Worm (Caenorhabditis elegans) whole organism, early embryonic: ENCODE data around the gene F56C9.3.

Experiments used
- B0310.2 ChIP-seq: sonication (generic microtip); optimal IDR thresholded peaks from 2 replicates; lab custom pipeline; 2016; ENCODE audit warnings: mild to moderate bottlenecking, missing genetic modification characterization, missing compliant biosample characterization
- F13C5.2 ChIP-seq: sonication (generic microtip); optimal IDR thresholded peaks from 2 replicates; lab custom pipeline; 2017; ENCODE audit warnings: mild to moderate bottlenecking, missing genetic modification characterization, inconsistent platforms, missing compliant biosample characterization
- aly-1 ChIP-seq: sonication (generic microtip); optimal IDR thresholded peaks from 2 replicates; lab custom pipeline; 2016; ENCODE audit warnings: missing genetic modification characterization, missing compliant biosample characterization
- ama-1 ChIP-seq: fragments of 150-350 bp; optimal IDR thresholded peaks from 2 replicates; lab custom pipeline; 2014
- ceh-13 ChIP-seq: fragments of 200-800 bp; sonication (Bioruptor generic); optimal IDR thresholded peaks from 2 replicates; lab custom pipeline; 2018; ENCODE audit warnings: mild to moderate bottlenecking, missing genetic modification characterization, missing compliant biosample characterization
- ceh-36 ChIP-seq: sonication (generic microtip); optimal IDR thresholded peaks from 2 replicates; lab custom pipeline; 2016; ENCODE audit warnings: missing genetic modification characterization, inconsistent platforms, missing compliant biosample characterization
- ets-7 ChIP-seq: sonication (generic microtip); optimal IDR thresholded peaks from 2 replicates; lab custom pipeline; 2016; ENCODE audit warnings: missing genotype, missing genetic modification characterization, missing compliant biosample characterization
- flt-1 ChIP-seq: fragments of 200-800 bp; sonication (Bioruptor generic); IDR thresholded peaks from 2 replicates; pipeline ENCODE4 v1.3.6; 2022; ENCODE audit warnings: missing genetic modification characterization, missing compliant biosample characterization
- hmbx-1 ChIP-seq: sonication (generic microtip); optimal IDR thresholded peaks from 2 replicates; lab custom pipeline; 2016; ENCODE audit warnings: mild to moderate bottlenecking, missing genetic modification characterization, missing compliant biosample characterization
- hmg-4 ChIP-seq: fragments of 200-800 bp; sonication (Bioruptor generic); optimal IDR thresholded peaks from 2 replicates; lab custom pipeline; 2018; ENCODE audit warnings: mild to moderate bottlenecking, missing genetic modification characterization, missing compliant biosample characterization
- hnd-1 ChIP-seq: sonication (generic microtip); optimal IDR thresholded peaks from 2 replicates; lab custom pipeline; 2016; ENCODE audit warnings: missing genetic modification characterization, missing compliant biosample characterization
- pes-1 ChIP-seq: fragments of 200-800 bp; sonication (Bioruptor generic); IDR thresholded peaks from 2 replicates; pipeline ENCODE4 v1.3.6; 2022; ENCODE audit warnings: missing genetic modification reagents, missing genetic modification characterization, missing compliant biosample characterization
- scrt-1 ChIP-seq: fragments of 200-800 bp; sonication (Bioruptor generic); IDR thresholded peaks from 2 replicates; pipeline ENCODE4 v1.3.6; 2022; ENCODE audit warnings: missing genetic modification characterization, missing compliant biosample characterization
- sea-1 ChIP-seq: fragments of 200-800 bp; sonication (Bioruptor generic); conservative IDR thresholded peaks from 2 replicates; pipeline ENCODE4 v1.3.6; 2022; ENCODE audit warnings: missing genetic modification characterization, missing compliant biosample characterization
- tbx-11 ChIP-seq: fragments of 200-800 bp; sonication (Bioruptor generic); IDR thresholded peaks from 2 replicates; pipeline ENCODE4 v1.3.6; 2022; ENCODE audit warnings: missing genetic modification characterization, missing compliant biosample characterization
- tbx-37 ChIP-seq: fragments of 200-800 bp; sonication (Bioruptor generic); conservative IDR thresholded peaks from 2 replicates; pipeline ENCODE4 v1.3.6; 2022; ENCODE audit warnings: missing genetic modification reagents, missing genetic modification characterization, missing compliant biosample characterization
- tra-4 ChIP-seq: sonication (generic microtip); optimal IDR thresholded peaks from 2 replicates; lab custom pipeline; 2017; ENCODE audit warnings: missing genetic modification characterization, missing compliant biosample characterization

Gene F56C9.3

DNA sequence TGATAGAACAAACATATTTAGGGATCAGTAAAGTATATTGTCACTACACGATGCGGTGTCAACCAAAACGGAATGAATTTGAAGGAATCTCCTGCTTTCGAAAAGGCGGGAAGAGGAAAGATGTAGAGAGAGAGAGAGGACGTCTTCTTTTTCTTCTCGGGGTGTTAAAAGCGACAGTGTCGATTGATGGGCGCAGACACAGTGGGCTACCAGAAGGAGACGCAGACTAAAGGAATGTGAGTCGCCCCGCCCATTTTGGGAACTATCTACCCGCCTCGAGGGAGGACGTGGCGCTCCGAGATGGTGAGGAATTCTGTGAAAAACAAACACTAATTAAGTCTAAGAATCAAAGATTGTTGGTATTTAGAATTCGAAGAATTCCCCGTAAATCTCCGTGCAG is 11.6 kb upstream of the F56C9.3 start, which contains the start of the genes B0361.14 and B0361.9:
Gene B0361.14, minus strand, starts transcription at position 66 of the 400 bp plus-strand sequence.
Gene B0361.9, minus strand, starts transcription at position 166 of the 400 bp plus-strand sequence.
- TF ChIP-seq hnd-1 (tag; lab: Kevin White, UChicago) (no peak), B0310.2 (no peak), pes-1 (GFP tag; lab: Robert Waterston, UW) (no peak), tbx-11 (no peak), ceh-36 (tag; lab: Kevin White, UChicago) (no peak), flt-1 (no peak), aly-1 (tag; lab: Kevin White, UChicago) (no peak), F13C5.2 (tag; lab: Kevin White, UChicago) (no peak), hmbx-1 (tag; lab: Kevin White, UChicago) (no peak), tra-4 (tag; lab: Kevin White, UChicago) (no peak), ama-1 (lab: Kevin White, UChicago) (no peak), ets-7 (no peak), sea-1 (GFP tag; lab: Robert Waterston, UW) (no peak), ceh-13 (GFP tag; lab: Kevin White, UChicago) (no peak), hmg-4 (GFP tag; lab: Kevin White, UChicago) (no peak), tbx-37 (GFP tag; lab: Robert Waterston, UW) (no peak), scrt-1 (GFP tag; lab: Robert Waterston, UW) (no peak)

DNA sequence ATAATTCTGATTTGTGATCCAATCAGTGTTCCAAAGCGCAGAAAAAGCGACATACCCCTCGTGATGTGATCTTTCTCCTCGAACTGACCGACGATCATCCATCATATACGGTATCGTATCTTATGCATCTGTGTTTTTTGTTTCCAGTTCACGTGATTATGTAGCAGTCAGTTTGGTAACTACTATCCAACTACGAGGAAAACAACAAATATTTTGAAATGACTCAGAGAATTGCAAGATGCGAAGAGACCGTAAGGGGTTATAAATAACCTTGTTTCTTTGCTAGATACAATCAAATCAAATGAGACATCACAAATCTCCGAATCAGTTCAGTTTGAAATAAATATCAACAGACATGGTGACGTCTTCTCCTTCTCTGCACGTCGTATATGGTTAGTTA is 10.9 kb upstream of the F56C9.3 start:
- TF ChIP-seq scrt-1 (GFP tag; lab: Robert Waterston, UW) (no peak), aly-1 (tag; lab: Kevin White, UChicago) (no peak), ceh-13 (GFP tag; lab: Kevin White, UChicago) (no peak), sea-1 (GFP tag; lab: Robert Waterston, UW) (no peak), hmg-4 (GFP tag; lab: Kevin White, UChicago) (no peak), B0310.2 (no peak), hmbx-1 (tag; lab: Kevin White, UChicago) (no peak), F13C5.2 (tag; lab: Kevin White, UChicago) (no peak), pes-1 (GFP tag; lab: Robert Waterston, UW) (no peak), ets-7 (no peak), tbx-37 (GFP tag; lab: Robert Waterston, UW) (no peak), flt-1 (no peak), tbx-11 (no peak), ama-1 (lab: Kevin White, UChicago) (no peak), tra-4 (tag; lab: Kevin White, UChicago) (no peak), hnd-1 (tag; lab: Kevin White, UChicago) (no peak), ceh-36 (tag; lab: Kevin White, UChicago) (no peak)

DNA sequence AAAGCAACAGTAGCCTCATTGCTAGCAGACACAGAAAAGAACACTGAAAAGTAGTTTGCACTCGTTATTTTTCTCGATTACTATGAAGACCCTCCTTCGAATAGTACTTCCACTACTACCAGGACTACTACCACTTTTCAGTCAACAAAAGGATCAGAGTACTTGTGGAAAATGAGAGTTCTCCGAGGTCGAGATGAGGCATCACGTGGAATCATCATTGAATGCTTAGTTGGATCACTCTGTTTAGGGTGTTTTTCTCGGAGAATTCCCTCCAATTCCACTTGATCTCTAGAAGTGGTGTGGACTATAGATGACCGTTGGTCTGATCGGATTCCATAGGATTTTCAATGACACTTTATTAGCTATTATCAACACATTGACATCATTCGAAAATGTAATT is 10.3 kb upstream of the F56C9.3 start:
- TF ChIP-seq hmg-4 (GFP tag; lab: Kevin White, UChicago) (no peak), tbx-37 (GFP tag; lab: Robert Waterston, UW) (no peak), hmbx-1 (tag; lab: Kevin White, UChicago) (no peak), pes-1 (GFP tag; lab: Robert Waterston, UW) (no peak), ceh-13 (GFP tag; lab: Kevin White, UChicago) (no peak), F13C5.2 (tag; lab: Kevin White, UChicago) (no peak), ets-7 (no peak), ama-1 (lab: Kevin White, UChicago) (no peak)

DNA sequence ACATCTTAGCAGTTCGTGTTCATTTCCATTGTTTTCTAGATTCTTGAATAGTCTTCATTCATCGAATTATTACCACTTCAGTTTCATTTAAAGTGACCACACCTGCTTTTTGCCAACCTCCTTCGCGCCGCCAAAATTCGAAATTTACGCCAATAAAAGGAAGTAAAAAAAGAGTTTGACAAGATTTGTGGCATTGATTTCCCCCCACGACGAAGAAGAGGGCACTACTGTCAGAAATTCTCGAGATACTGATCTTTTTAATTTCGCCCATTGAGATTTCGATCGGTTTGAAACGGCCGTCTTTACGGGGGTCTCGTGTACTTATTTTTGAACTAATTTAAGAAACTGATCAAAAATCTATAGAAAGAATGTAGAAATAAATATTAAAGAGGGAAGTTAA is 9.4 kb upstream of the F56C9.3 start:
- TF ChIP-seq F13C5.2 (tag; lab: Kevin White, UChicago) (no peak), hmbx-1 (tag; lab: Kevin White, UChicago) (no peak), ceh-13 (GFP tag; lab: Kevin White, UChicago) (no peak), ceh-36 (tag; lab: Kevin White, UChicago) (no peak), pes-1 (GFP tag; lab: Robert Waterston, UW) (no peak), B0310.2 (no peak), aly-1 (tag; lab: Kevin White, UChicago) (no peak), scrt-1 (GFP tag; lab: Robert Waterston, UW) (no peak), tbx-37 (GFP tag; lab: Robert Waterston, UW) (no peak), sea-1 (GFP tag; lab: Robert Waterston, UW) (no peak), tbx-11 (no peak), flt-1 (no peak), hmg-4 (GFP tag; lab: Kevin White, UChicago) (no peak), ama-1 (lab: Kevin White, UChicago) (no peak), ets-7 (no peak), hnd-1 (tag; lab: Kevin White, UChicago) (no peak), tra-4 (tag; lab: Kevin White, UChicago) (no peak)

DNA sequence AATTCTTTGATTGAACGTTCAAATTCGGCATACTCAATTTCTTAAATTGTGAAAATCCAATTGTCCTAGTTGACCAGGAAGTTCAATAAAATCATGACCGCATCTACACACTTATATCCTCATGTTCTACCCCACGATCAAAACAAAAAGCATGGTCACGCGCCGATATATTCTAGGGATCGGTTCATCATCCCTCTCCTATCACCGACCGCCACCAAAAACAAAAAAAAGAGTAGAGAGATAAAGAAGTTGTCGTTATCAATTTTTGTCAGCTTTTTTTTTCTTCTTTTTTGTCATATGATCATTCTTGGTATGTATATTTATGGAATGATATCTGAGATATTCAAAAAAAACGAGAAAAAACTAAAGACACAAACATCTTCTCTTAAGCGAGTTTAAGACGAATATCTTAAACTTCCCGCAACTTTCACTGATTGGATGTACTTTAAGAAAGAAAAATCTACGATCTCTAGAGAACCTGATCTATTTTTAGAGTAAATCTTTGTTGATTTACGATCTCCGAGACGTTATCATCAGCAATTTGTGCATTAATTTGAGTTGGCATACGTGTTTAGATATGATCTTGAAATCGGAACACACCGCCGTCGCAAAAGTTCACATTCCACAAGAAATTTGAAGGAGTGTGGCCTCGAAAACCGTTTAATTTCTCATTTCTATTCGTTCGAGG is 6.0 kb upstream of the F56C9.3 start:
- no peak for TF ChIP-seq tra-4 (tag; lab: Kevin White, UChicago)
- no peak for TF ChIP-seq ama-1 (lab: Kevin White, UChicago)
- TF ChIP-seq aly-1 (tag; lab: Kevin White, UChicago), result no peak
- TF ChIP-seq ceh-36 (tag; lab: Kevin White, UChicago), result no peak
- no peak for TF ChIP-seq tbx-37 (GFP tag; lab: Robert Waterston, UW)

DNA sequence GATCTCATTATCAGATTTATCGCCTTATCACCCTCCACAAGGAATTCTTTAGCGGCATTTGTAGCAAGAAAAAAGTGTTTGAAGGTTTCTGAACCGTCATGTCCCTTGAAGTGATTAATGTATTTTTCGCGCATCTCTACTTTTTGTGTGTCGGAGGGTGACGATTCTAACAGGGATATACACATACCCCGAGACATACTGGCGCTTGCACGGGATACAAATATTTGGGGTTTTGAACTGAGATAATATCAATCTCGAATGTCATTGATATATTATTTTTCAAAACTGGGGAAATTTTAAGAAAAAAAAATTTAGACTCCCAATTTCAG is 5.5 kb upstream of the F56C9.3 start:
- no peak for TF ChIP-seq ets-7
- no peak for TF ChIP-seq tbx-11
- TF ChIP-seq tbx-37 (GFP tag; lab: Robert Waterston, UW), result no peak
- TF ChIP-seq tra-4 (tag; lab: Kevin White, UChicago), result no peak
- no peak for TF ChIP-seq ceh-13 (GFP tag; lab: Kevin White, UChicago)
- TF ChIP-seq flt-1, result no peak
- TF ChIP-seq pes-1 (GFP tag; lab: Robert Waterston, UW), result no peak
- no peak for TF ChIP-seq ama-1 (lab: Kevin White, UChicago)
- no peak for TF ChIP-seq scrt-1 (GFP tag; lab: Robert Waterston, UW)
- no peak for TF ChIP-seq sea-1 (GFP tag; lab: Robert Waterston, UW)
- no peak for TF ChIP-seq hnd-1 (tag; lab: Kevin White, UChicago)
- TF ChIP-seq hmg-4 (GFP tag; lab: Kevin White, UChicago), result no peak
- no peak for TF ChIP-seq ceh-36 (tag; lab: Kevin White, UChicago)
- TF ChIP-seq hmbx-1 (tag; lab: Kevin White, UChicago), result no peak
- no peak for TF ChIP-seq F13C5.2 (tag; lab: Kevin White, UChicago)
- TF ChIP-seq B0310.2, result no peak
